Worm (Caenorhabditis elegans) whole organism, L2 larva: ENCODE results near the gene oig-5.

Source experiments
- C34F6.9 ChIP-seq: fragments of 150-350 bp; optimal IDR thresholded peaks from 2 replicates; lab custom pipeline; 2014; ENCODE audit warnings: missing biosample characterization, missing genetic modification characterization
- F13H6.1 ChIP-seq: sonication (generic microtip); optimal IDR thresholded peaks from 2 replicates; lab custom pipeline; 2016; ENCODE audit warnings: missing genetic modification characterization, missing compliant biosample characterization
- R02D3.7 ChIP-seq: fragments of 150-350 bp; optimal IDR thresholded peaks from 2 replicates; lab custom pipeline; 2014; ENCODE audit warnings: missing biosample characterization, missing genetic modification characterization
- Y55F3AM.14 ChIP-seq: fragments of 200-800 bp; sonication (Bioruptor generic); optimal IDR thresholded peaks from 2 replicates; lab custom pipeline; 2018; ENCODE audit warnings: mild to moderate bottlenecking, missing genetic modification characterization, missing compliant biosample characterization
- ZK546.5 ChIP-seq: sonication (generic microtip); optimal IDR thresholded peaks from 2 replicates; lab custom pipeline; 2017; ENCODE audit warnings: missing biosample characterization, missing genetic modification characterization
- alr-1 ChIP-seq: fragments of 150-350 bp; optimal IDR thresholded peaks from 2 replicates; lab custom pipeline; 2014; ENCODE audit warnings: missing biosample characterization, missing genetic modification characterization
- aly-2 ChIP-seq: fragments of 150-350 bp; optimal IDR thresholded peaks from 2 replicates; lab custom pipeline; 2014; ENCODE audit warnings: missing biosample characterization, missing genetic modification characterization
- ama-1 ChIP-seq: fragments of 150-350 bp; optimal IDR thresholded peaks from 2 replicates; lab custom pipeline; 2018; ENCODE audit warnings: inconsistent platforms
- blmp-1 ChIP-seq: sonication (generic microtip); optimal IDR thresholded peaks from 2 replicates; lab custom pipeline; 2017; ENCODE audit warnings: missing genetic modification characterization, mild to moderate bottlenecking, missing compliant biosample characterization, antibody characterized with exemption, moderate library complexity; ENCODE audit not compliant: insufficient read depth
- ceh-16 ChIP-seq: fragments of 150-350 bp; optimal IDR thresholded peaks from 2 replicates; lab custom pipeline; 2014; ENCODE audit warnings: missing biosample characterization, missing genetic modification characterization
- ceh-82 ChIP-seq: fragments of 150-350 bp; optimal IDR thresholded peaks from 2 replicates; lab custom pipeline; 2014; ENCODE audit warnings: missing biosample characterization, missing genetic modification characterization
- crh-2 ChIP-seq: sonication (generic microtip); optimal IDR thresholded peaks from 2 replicates; lab custom pipeline; 2017; ENCODE audit warnings: missing biosample characterization, missing genetic modification characterization
- dmd-4 ChIP-seq: sonication (generic microtip); optimal IDR thresholded peaks from 2 replicates; lab custom pipeline; 2017; ENCODE audit warnings: missing biosample characterization, missing genetic modification characterization
- egl-27 ChIP-seq: sonication (generic microtip); optimal IDR thresholded peaks from 3 replicates; lab custom pipeline; 2017; ENCODE audit warnings: missing biosample characterization, missing genetic modification reagents, missing genetic modification characterization
- elt-1 ChIP-seq: fragments of 150-350 bp; optimal IDR thresholded peaks from 2 replicates; lab custom pipeline; 2014; ENCODE audit warnings: missing biosample characterization, missing genetic modification characterization
- elt-3 ChIP-seq: sonication (generic microtip); optimal IDR thresholded peaks from 2 replicates; lab custom pipeline; 2017; ENCODE audit warnings: missing biosample characterization, missing genetic modification characterization
- fos-1 ChIP-seq: fragments of 150-350 bp; optimal IDR thresholded peaks from 2 replicates; lab custom pipeline; 2014; ENCODE audit warnings: missing biosample characterization, missing genetic modification characterization
- lin-11 ChIP-seq: fragments of 150-350 bp; sonication (generic microtip); optimal IDR thresholded peaks from 2 replicates; lab custom pipeline; 2014; ENCODE audit warnings: missing biosample characterization, missing genetic modification characterization, inconsistent platforms, mixed read lengths
- lin-13 ChIP-seq: fragments of 150-350 bp; optimal IDR thresholded peaks from 2 replicates; lab custom pipeline; 2014; ENCODE audit warnings: missing biosample characterization, missing genetic modification reagents, missing genetic modification characterization
- lin-39 ChIP-seq: fragments of 150-350 bp; optimal IDR thresholded peaks from 2 replicates; lab custom pipeline; 2014; ENCODE audit warnings: missing biosample characterization, missing genetic modification reagents, missing genetic modification characterization
- lsy-2 ChIP-seq, 2 experiments: fragments of 150-350 bp in 1 of 2; sonication (generic microtip) in 1 of 2; optimal IDR thresholded peaks; 2 replicates each; lab custom pipeline; 2014 to 2017; ENCODE audit warnings: missing biosample characterization in 2 of 2, missing genetic modification characterization in 2 of 2
- mab-5 ChIP-seq: fragments of 150-350 bp; optimal IDR thresholded peaks from 2 replicates; lab custom pipeline; 2014; ENCODE audit warnings: missing biosample characterization, missing genetic modification characterization
- mbf-1 ChIP-seq: sonication (generic microtip); optimal IDR thresholded peaks from 2 replicates; lab custom pipeline; 2017; ENCODE audit warnings: missing biosample characterization, missing genetic modification characterization
- mdl-1 ChIP-seq, 2 experiments: fragments of 150-350 bp in 1 of 2; sonication (generic microtip) in 1 of 2; optimal IDR thresholded peaks; 2 replicates each; lab custom pipeline; 2017; ENCODE audit warnings: missing biosample characterization in 2 of 2, missing genetic modification characterization in 2 of 2
- nhr-10 ChIP-seq: sonication (generic microtip); optimal IDR thresholded peaks from 2 replicates; lab custom pipeline; 2017; ENCODE audit warnings: missing biosample characterization, missing genetic modification characterization
- nhr-11 ChIP-seq: fragments of 150-350 bp; optimal IDR thresholded peaks from 2 replicates; lab custom pipeline; 2014; ENCODE audit warnings: missing biosample characterization, missing genetic modification characterization
- nhr-12 ChIP-seq: fragments of 150-350 bp; optimal IDR thresholded peaks from 2 replicates; lab custom pipeline; 2014; ENCODE audit warnings: missing biosample characterization, missing genetic modification characterization
- nhr-129 ChIP-seq: fragments of 150-350 bp; optimal IDR thresholded peaks from 2 replicates; lab custom pipeline; 2014; ENCODE audit warnings: missing biosample characterization, missing genetic modification characterization
- nhr-21 ChIP-seq: fragments of 150-350 bp; optimal IDR thresholded peaks from 2 replicates; lab custom pipeline; 2014; ENCODE audit warnings: missing biosample characterization, missing genetic modification characterization
- nhr-23 ChIP-seq: fragments of 150-350 bp; optimal IDR thresholded peaks from 2 replicates; lab custom pipeline; 2014; ENCODE audit warnings: missing biosample characterization, missing genetic modification reagents, missing genetic modification characterization
- nhr-237 ChIP-seq: fragments of 150-350 bp; optimal IDR thresholded peaks from 2 replicates; lab custom pipeline; 2014; ENCODE audit warnings: missing biosample characterization, missing genetic modification characterization
- nhr-25 ChIP-seq: fragments of 150-350 bp; sonication (generic microtip); optimal IDR thresholded peaks from 3 replicates; lab custom pipeline; 2014; ENCODE audit warnings: missing biosample characterization, missing genetic modification characterization
- nhr-6 ChIP-seq: fragments of 150-350 bp; optimal IDR thresholded peaks from 2 replicates; lab custom pipeline; 2014; ENCODE audit warnings: missing biosample characterization, missing genetic modification characterization
- nhr-77 ChIP-seq: fragments of 150-350 bp; optimal IDR thresholded peaks from 2 replicates; lab custom pipeline; 2014; ENCODE audit warnings: missing biosample characterization, missing genetic modification characterization
- sem-4 ChIP-seq: fragments of 150-350 bp; optimal IDR thresholded peaks from 2 replicates; lab custom pipeline; 2014; ENCODE audit warnings: missing biosample characterization, missing genetic modification reagents, missing genetic modification characterization
- sma-3 ChIP-seq: sonication (generic microtip); optimal IDR thresholded peaks from 2 replicates; lab custom pipeline; 2016; ENCODE audit warnings: missing genetic modification reagents, missing genetic modification characterization, missing compliant biosample characterization
- sma-9 ChIP-seq, 2 experiments: fragments of 150-350 bp in 1 of 2; sonication (generic microtip) in 1 of 2; optimal IDR thresholded peaks; 2 replicates each; lab custom pipeline; 2014 to 2016; ENCODE audit warnings: missing genetic modification characterization in 2 of 2, mild to moderate bottlenecking in 1 of 2, missing biosample characterization in 1 of 2, missing compliant biosample characterization in 1 of 2, missing genetic modification reagents in 1 of 2, moderate library complexity in 1 of 2
- snpc-4 ChIP-seq: fragments of 150-350 bp; optimal IDR thresholded peaks from 2 replicates; lab custom pipeline; 2014; ENCODE audit warnings: missing biosample characterization, missing genetic modification characterization
- unc-39 ChIP-seq: fragments of 150-350 bp; optimal IDR thresholded peaks from 2 replicates; lab custom pipeline; 2014; ENCODE audit warnings: missing biosample characterization, missing genetic modification characterization
- unc-55 ChIP-seq: fragments of 150-350 bp; sonication (generic microtip); optimal IDR thresholded peaks from 3 replicates; lab custom pipeline; 2014; ENCODE audit warnings: missing biosample characterization, missing genetic modification reagents, missing genetic modification characterization
- unc-62 ChIP-seq: fragments of 150-350 bp; optimal IDR thresholded peaks from 2 replicates; lab custom pipeline; 2014; ENCODE audit warnings: missing biosample characterization, missing genetic modification reagents, missing genetic modification characterization
- zag-1 ChIP-seq: fragments of 150-350 bp; optimal IDR thresholded peaks from 2 replicates; lab custom pipeline; 2014; ENCODE audit warnings: missing biosample characterization, missing genetic modification characterization
- ztf-1 ChIP-seq: fragments of 200-800 bp; sonication (Bioruptor generic); conservative IDR thresholded peaks from 2 replicates; pipeline ENCODE4 v1.3.6; 2022; ENCODE audit warnings: missing genetic modification characterization, missing compliant biosample characterization
- ztf-11 ChIP-seq: sonication (generic microtip); optimal IDR thresholded peaks from 2 replicates; lab custom pipeline; 2017; ENCODE audit warnings: missing biosample characterization, missing genetic modification characterization
- ztf-4 ChIP-seq: fragments of 150-350 bp; optimal IDR thresholded peaks from 2 replicates; lab custom pipeline; 2014; ENCODE audit warnings: missing biosample characterization, missing genetic modification characterization

Gene oig-5

DNA sequence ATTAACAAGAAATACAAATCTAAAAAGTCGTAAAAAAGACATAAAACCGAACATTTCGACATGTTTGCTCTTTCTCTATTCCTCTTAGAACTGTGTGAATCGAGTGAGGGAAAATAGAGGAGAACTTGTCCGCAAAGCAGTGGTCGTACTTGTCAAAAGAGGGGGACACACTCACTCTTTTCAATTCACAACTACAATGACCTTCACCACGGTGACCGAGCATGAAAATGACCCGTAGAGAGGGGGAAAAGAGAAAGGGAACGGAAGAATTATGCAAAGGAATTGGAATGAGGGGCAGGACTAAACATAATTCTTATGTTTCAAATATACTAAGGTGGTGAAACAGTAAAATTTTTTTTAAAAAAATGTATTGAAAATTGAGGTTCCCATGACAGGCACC is 26.5 kb downstream of the oig-5 start:
- no peak for TF ChIP-seq lin-39 (tag; lab: Kevin White, UChicago)
- TF ChIP-seq snpc-4 (tag; lab: Kevin White, UChicago), result no peak
- no peak for TF ChIP-seq ztf-11
- peak; percentile 32 for TF ChIP-seq fos-1
- peak; percentile 60 for TF ChIP-seq nhr-129 (tag; lab: Kevin White, UChicago)
- TF ChIP-seq Y55F3AM.14 (GFP tag; lab: Kevin White, UChicago), result no peak
- TF ChIP-seq F13H6.1 (tag; lab: Kevin White, UChicago), result no peak
- no peak for TF ChIP-seq C34F6.9 (tag; lab: Kevin White, UChicago)
- no peak for TF ChIP-seq egl-27 (tag; lab: Kevin White, UChicago)
- no peak for TF ChIP-seq unc-62 (GFP tag; lab: Kevin White, UChicago)

DNA sequence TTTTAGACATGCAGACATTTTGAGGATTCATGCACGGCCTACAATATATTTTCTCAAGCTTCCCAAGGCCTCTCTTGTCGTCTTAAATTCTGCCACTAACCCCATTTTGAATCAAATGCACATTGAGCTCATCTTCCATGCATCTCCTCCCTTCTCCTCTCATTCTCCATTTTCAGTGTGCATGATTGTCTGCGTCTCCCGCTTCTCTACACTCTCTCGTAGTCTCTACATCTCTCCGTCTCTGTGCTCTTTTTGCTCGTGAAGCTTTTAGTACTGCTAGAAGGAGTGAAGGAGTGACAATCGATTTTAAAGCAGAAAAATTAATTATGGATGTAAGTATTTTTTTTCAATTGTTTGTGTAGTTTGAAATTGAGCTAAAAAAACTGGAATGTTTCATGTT is 29.9 kb downstream of the oig-5 start, which contains the start of gene Y57G11C.22:
Gene Y57G11C.22, plus strand, starts transcription at position 327 of the 400 bp plus-strand sequence.
- TF ChIP-seq ceh-16 (tag; lab: Kevin White, UChicago) (no peak), nhr-12 (tag; lab: Kevin White, UChicago) (no peak), lin-13 (peak; percentile 7), ceh-82 (no peak), crh-2 (peak; percentile 42), ZK546.5 (tag; lab: Kevin White, UChicago) (no peak), nhr-11 (tag; lab: Kevin White, UChicago) (no peak), sma-3 (GFP tag; lab: Kevin White, UChicago) (no peak), nhr-129 (tag; lab: Kevin White, UChicago) (peak; percentile 72), egl-27 (tag; lab: Kevin White, UChicago) (no peak), nhr-23 (tag; lab: Kevin White, UChicago) (no peak), ztf-1 (GFP tag; lab: Robert Waterston, UW) (no peak), lin-39 (tag; lab: Kevin White, UChicago) (no peak), zag-1 (no peak), fos-1 (no peak), nhr-77 (tag; lab: Kevin White, UChicago) (no peak), C34F6.9 (tag; lab: Kevin White, UChicago) (peak; percentile 61), unc-62 (GFP tag; lab: Kevin White, UChicago) (no peak), nhr-25 (no peak), nhr-21 (tag; lab: Kevin White, UChicago) (no peak), sem-4 (tag; lab: Kevin White, UChicago) (no peak), lsy-2 (tag; optimal IDR thresholded peaks at IDR 0.05; lab: Kevin White, UChicago) (peak in 1 of 2 experiments; percentile 65), sma-9 (GFP tag; optimal IDR thresholded peaks at IDR 0.05; lab: Kevin White, UChicago) (no peak), sma-9 (tag; optimal IDR thresholded peaks at IDR 0.05; lab: Kevin White, UChicago) (no peak), lin-11 (tag; lab: Kevin White, UChicago) (no peak), unc-55 (GFP tag; lab: Kevin White, UChicago) (peak; percentile 58), mdl-1 (tag; optimal IDR thresholded peaks at IDR 0.05; lab: Kevin White, UChicago) (no peak), mbf-1 (no peak), ztf-4 (tag; lab: Kevin White, UChicago) (no peak), elt-1 (tag; lab: Kevin White, UChicago) (no peak), nhr-10 (tag; lab: Kevin White, UChicago) (no peak), nhr-237 (tag; lab: Kevin White, UChicago) (no peak), alr-1 (no peak), nhr-6 (no peak), mab-5 (tag; lab: Kevin White, UChicago) (peak; percentile 43), snpc-4 (tag; lab: Kevin White, UChicago) (no peak), ztf-11 (no peak), aly-2 (no peak), ama-1 (lab: Kevin White, UChicago) (no peak), blmp-1 (tag; lab: Kevin White, UChicago) (no peak)

DNA sequence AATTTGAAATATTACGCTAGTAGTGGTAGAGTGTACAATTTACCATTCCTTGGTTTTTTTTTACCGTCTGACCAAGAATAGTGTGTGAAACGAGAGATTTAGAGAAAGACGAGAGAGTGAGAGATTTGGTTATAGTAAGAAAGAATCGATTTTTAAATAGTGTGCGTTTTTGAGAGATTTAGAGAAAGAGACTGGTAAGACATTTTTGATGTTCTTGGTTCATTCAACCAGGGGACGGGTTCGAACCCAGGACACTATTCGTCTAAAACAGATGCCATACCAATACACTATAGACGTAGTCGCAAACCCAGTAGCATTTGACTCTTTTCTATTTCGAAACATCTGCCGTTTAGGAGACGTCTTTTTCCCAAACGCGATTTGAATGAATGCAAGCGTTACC is 31.1 kb downstream of the oig-5 start:
- peak; percentile 94 for TF ChIP-seq C34F6.9 (tag; lab: Kevin White, UChicago)
- peak; percentile 30 for TF ChIP-seq ceh-16 (tag; lab: Kevin White, UChicago)
- TF ChIP-seq lsy-2 (tag; optimal IDR thresholded peaks at IDR 0.05; lab: Kevin White, UChicago), result peak; percentile 77 to 90
- TF ChIP-seq sma-3 (GFP tag; lab: Kevin White, UChicago), result peak; percentile 93
- TF ChIP-seq dmd-4, result no peak
- TF ChIP-seq crh-2, result peak; percentile 84
- peak; percentile 94 for TF ChIP-seq sma-9 (GFP tag; optimal IDR thresholded peaks at IDR 0.05; lab: Kevin White, UChicago)
- no peak for TF ChIP-seq sma-9 (tag; optimal IDR thresholded peaks at IDR 0.05; lab: Kevin White, UChicago)
- peak; percentile 53 for TF ChIP-seq mab-5 (tag; lab: Kevin White, UChicago)
- TF ChIP-seq nhr-6, result peak; percentile 76
- no peak for TF ChIP-seq elt-3
- TF ChIP-seq lin-13, result peak; percentile 83
- no peak for TF ChIP-seq nhr-11 (tag; lab: Kevin White, UChicago)
- peak; percentile 83 for TF ChIP-seq nhr-25
- no peak for TF ChIP-seq unc-62 (GFP tag; lab: Kevin White, UChicago)
- TF ChIP-seq F13H6.1 (tag; lab: Kevin White, UChicago), result peak; percentile 85
- no peak for TF ChIP-seq nhr-23 (tag; lab: Kevin White, UChicago)
- TF ChIP-seq ama-1 (lab: Kevin White, UChicago), result no peak
- peak; percentile 8 for TF ChIP-seq snpc-4 (tag; lab: Kevin White, UChicago)
- TF ChIP-seq sem-4 (tag; lab: Kevin White, UChicago), result peak; percentile 89
- peak; percentile 80 for TF ChIP-seq egl-27 (tag; lab: Kevin White, UChicago)
- TF ChIP-seq ztf-11, result peak; percentile 21
- TF ChIP-seq R02D3.7 (tag; lab: Kevin White, UChicago), result no peak
- peak; percentile 64 for TF ChIP-seq zag-1
- peak; percentile 76 for TF ChIP-seq Y55F3AM.14 (GFP tag; lab: Kevin White, UChicago)
- TF ChIP-seq ztf-4 (tag; lab: Kevin White, UChicago), result peak; percentile 52
- TF ChIP-seq nhr-21 (tag; lab: Kevin White, UChicago), result peak; percentile 86
- TF ChIP-seq nhr-77 (tag; lab: Kevin White, UChicago), result no peak
- TF ChIP-seq nhr-237 (tag; lab: Kevin White, UChicago), result no peak
- TF ChIP-seq blmp-1 (tag; lab: Kevin White, UChicago), result peak; percentile 56
- TF ChIP-seq unc-39 (tag; lab: Kevin White, UChicago), result no peak
